Worm (Caenorhabditis elegans): ENCODE results near the gene nspg-11.

ce11 chrIV:9300127-9300526 lies 23.8 kb downstream of the nspg-11 start, which contains the start of gene F49C12.3:
- TF ChIP-seq mdl-1 (tag; optimal IDR thresholded peaks at IDR 0.05), result no peak
- no peak for TF ChIP-seq zag-1 (tag; optimal IDR thresholded peaks at IDR 0.05)
- TF ChIP-seq snpc-4 (tag; optimal IDR thresholded peaks at IDR 0.05), result no peak
- TF ChIP-seq aly-2 (tag; optimal IDR thresholded peaks at IDR 0.05), result no peak
- no peak for TF ChIP-seq elt-3 (tag; optimal IDR thresholded peaks at IDR 0.05)
- TF ChIP-seq ama-1 (optimal IDR thresholded peaks at IDR 0.05), result no peak
- TF ChIP-seq nhr-11 (tag; optimal IDR thresholded peaks at IDR 0.05), result no peak
- no peak for TF ChIP-seq unc-62 (GFP tag; optimal IDR thresholded peaks at IDR 0.05)
- no peak for TF ChIP-seq ztf-4 (tag; optimal IDR thresholded peaks at IDR 0.05)
